Fruit fly (Drosophila melanogaster) whole organism, embryonic: Measurements from ENCODE around the gene regucalcin.

ENCODE experiments used
- BEAF-32 ChIP-seq: fragments of 200-800 bp; sonication (Bioruptor generic); optimal IDR thresholded peaks from 3 replicates; lab custom pipeline; 2017; ENCODE audit warnings: missing biosample characterization, missing genetic modification characterization, mild to moderate bottlenecking, moderate library complexity, missing genetic modification reagents
- Bgb ChIP-seq: fragments of 200-800 bp; sonication (Bioruptor generic); IDR thresholded peaks from 2 replicates; pipeline ENCODE4 v1.3.6; 2022; ENCODE audit warnings: missing biosample characterization, missing genetic modification characterization; ENCODE audit not compliant: partially characterized antibody
- CG10267 ChIP-seq: fragments of 200-800 bp; sonication (Bioruptor generic); optimal IDR thresholded peaks from 2 replicates; lab custom pipeline; 2018; ENCODE audit warnings: missing biosample characterization, mild to moderate bottlenecking, missing genetic modification characterization, moderate library complexity
- CG10274 ChIP-seq: fragments of 200-800 bp; sonication (Bioruptor generic); optimal IDR thresholded peaks from 3 replicates; lab custom pipeline; 2017; ENCODE audit warnings: missing biosample characterization, mild to moderate bottlenecking, missing genetic modification characterization
- CG10321 ChIP-seq: fragments of 200-800 bp; sonication (Bioruptor generic); IDR thresholded peaks from 2 replicates; pipeline ENCODE4 v1.3.6; 2022; ENCODE audit warnings: missing biosample characterization, missing genetic modification characterization
- CG10431 ChIP-seq: fragments of 200-800 bp; sonication (Bioruptor generic); optimal IDR thresholded peaks from 3 replicates; lab custom pipeline; 2018; ENCODE audit warnings: missing biosample characterization, mild to moderate bottlenecking, missing genetic modification characterization
- CG12236 ChIP-seq: fragments of 200-800 bp; sonication (Bioruptor generic); optimal IDR thresholded peaks from 2 replicates; lab custom pipeline; 2016; ENCODE audit warnings: missing biosample characterization, missing genetic modification characterization
- CG14710 ChIP-seq: fragments of 200-800 bp; sonication (Bioruptor generic); optimal IDR thresholded peaks from 3 replicates; lab custom pipeline; 2019; ENCODE audit warnings: missing biosample characterization, mild to moderate bottlenecking, missing genetic modification characterization, moderate library complexity
- CG1602 ChIP-seq: fragments of 200-800 bp; sonication (Bioruptor generic); optimal IDR thresholded peaks from 3 replicates; lab custom pipeline; 2016; ENCODE audit warnings: missing biosample characterization, missing genetic modification characterization
- CG16813 ChIP-seq: fragments of 200-800 bp; sonication (Bioruptor generic); IDR thresholded peaks from 3 replicates; pipeline ENCODE4 v1.3.6; 2022; ENCODE audit warnings: missing biosample characterization, missing genetic modification characterization; ENCODE audit not compliant: partially characterized antibody
- CG17568 ChIP-seq: fragments of 200-800 bp; sonication (Bioruptor generic); optimal IDR thresholded peaks from 2 replicates; lab custom pipeline; 2018; ENCODE audit warnings: missing biosample characterization, mild to moderate bottlenecking, missing genetic modification characterization, moderate library complexity
- CG17612 ChIP-seq: fragments of 200-800 bp; sonication (Bioruptor generic); IDR thresholded peaks from 2 replicates; pipeline ENCODE4 v1.3.6; 2022; ENCODE audit warnings: missing biosample characterization, missing genetic modification characterization
- CG4617 ChIP-seq: fragments of 200-800 bp; sonication (Bioruptor generic); optimal IDR thresholded peaks from 3 replicates; lab custom pipeline; 2016; ENCODE audit warnings: missing biosample characterization, missing genetic modification characterization, borderline replicate concordance
- CG6254 ChIP-seq: fragments of 200-800 bp; sonication (Bioruptor generic); optimal IDR thresholded peaks from 3 replicates; lab custom pipeline; 2017; ENCODE audit warnings: mild to moderate bottlenecking, missing biosample characterization, missing genetic modification reagents, missing genetic modification characterization
- CG6683 ChIP-seq: fragments of 200-800 bp; sonication (Bioruptor generic); optimal IDR thresholded peaks from 2 replicates; lab custom pipeline; 2017; ENCODE audit warnings: missing biosample characterization, mild to moderate bottlenecking, missing genetic modification characterization, missing genetic modification reagents
- CG8478 ChIP-seq: fragments of >200 bp; optimal IDR thresholded peaks from 2 replicates; lab custom pipeline; 2018
- CTCF ChIP-seq: fragments of 200-800 bp; sonication (Bioruptor generic); optimal IDR thresholded peaks from 2 replicates; lab custom pipeline; 2017; ENCODE audit warnings: missing biosample characterization, mild to moderate bottlenecking, missing genetic modification characterization, moderate library complexity
- Elba2 ChIP-seq: fragments of 200-800 bp; sonication (Bioruptor generic); optimal IDR thresholded peaks from 3 replicates; lab custom pipeline; 2016; ENCODE audit warnings: missing biosample characterization, missing genetic modification characterization
- Ets97D ChIP-seq: fragments of 200-800 bp; sonication (Bioruptor generic); optimal IDR thresholded peaks from 3 replicates; lab custom pipeline; 2016; ENCODE audit warnings: missing biosample characterization, missing genetic modification characterization
- Fer3 ChIP-seq: fragments of 200-800 bp; sonication (Bioruptor generic); optimal IDR thresholded peaks from 2 replicates; lab custom pipeline; 2018; ENCODE audit warnings: missing biosample characterization, mild to moderate bottlenecking, missing genetic modification characterization, moderate library complexity
- H2.0 ChIP-seq: fragments of 200-800 bp; sonication (Bioruptor generic); IDR thresholded peaks from 2 replicates; pipeline ENCODE4 v1.3.6; 2022; ENCODE audit warnings: missing biosample characterization, missing genetic modification characterization
- MBD-R2 ChIP-seq: fragments of 200-800 bp; sonication (Bioruptor generic); IDR thresholded peaks from 2 replicates; pipeline ENCODE4 v1.3.6; 2022; ENCODE audit warnings: missing biosample characterization, missing genetic modification characterization
- Med ChIP-seq: fragments of 200-800 bp; sonication (Bioruptor generic); peaks from one replicate; lab custom pipeline; 2016; ENCODE audit warnings: missing biosample characterization, missing genetic modification characterization, mild to moderate bottlenecking, inconsistent platforms, moderate library complexity
- Sry-δ ChIP-seq: fragments of 200-800 bp; sonication (Bioruptor generic); optimal IDR thresholded peaks from 2 replicates; lab custom pipeline; 2016; ENCODE audit warnings: missing biosample characterization, missing genetic modification characterization
- Stat92E ChIP-seq, 3 experiments: fragments of >200 bp in 2 of 3; fragments of 200-800 bp in 1 of 3; sonication (Bioruptor generic) in 1 of 3; optimal IDR thresholded peaks; 2 replicates each; lab custom pipeline; 2017 to 2019; ENCODE audit warnings: missing biosample characterization in 3 of 3, missing genetic modification characterization in 3 of 3, mild to moderate bottlenecking in 1 of 3, moderate library complexity in 1 of 3
- Taf1 ChIP-seq: fragments of 200-800 bp; sonication (Bioruptor generic); IDR thresholded peaks from 2 replicates; pipeline ENCODE4 v1.3.6; 2022; ENCODE audit warnings: missing biosample characterization, missing genetic modification characterization
- amos ChIP-seq: fragments of 200-800 bp; sonication (Bioruptor generic); IDR thresholded peaks from 2 replicates; pipeline ENCODE4 v1.3.6; 2022; ENCODE audit warnings: missing biosample characterization, missing genetic modification characterization; ENCODE audit not compliant: partially characterized antibody
- aop ChIP-seq: fragments of 200-800 bp; sonication (Bioruptor generic); IDR thresholded peaks from 2 replicates; pipeline ENCODE4 v1.3.6; 2022; ENCODE audit warnings: missing biosample characterization, missing genetic modification characterization
- chn ChIP-seq: fragments of 200-800 bp; sonication (Bioruptor generic); optimal IDR thresholded peaks from 2 replicates; lab custom pipeline; 2016; ENCODE audit warnings: missing biosample characterization, missing genetic modification characterization
- crol ChIP-seq: fragments of 200-800 bp; sonication (Bioruptor generic); IDR thresholded peaks from 2 replicates; pipeline ENCODE4 v1.3.6; 2022; ENCODE audit warnings: missing biosample characterization, missing genetic modification characterization
- da ChIP-seq: fragments of 200-800 bp; sonication (Bioruptor generic); optimal IDR thresholded peaks from 2 replicates; lab custom pipeline; 2016; ENCODE audit warnings: missing biosample characterization, missing genetic modification characterization
- dysf ChIP-seq: fragments of 200-800 bp; sonication (Bioruptor generic); IDR thresholded peaks from 3 replicates; pipeline ENCODE4 v1.3.6; 2022; ENCODE audit warnings: missing biosample characterization, missing genetic modification characterization
- gem ChIP-seq: fragments of 200-800 bp; sonication (Bioruptor generic); optimal IDR thresholded peaks from 2 replicates; lab custom pipeline; 2019; ENCODE audit warnings: missing biosample characterization, mild to moderate bottlenecking, missing genetic modification characterization, moderate library complexity
- grn ChIP-seq: fragments of 200-800 bp; sonication (Bioruptor generic); optimal IDR thresholded peaks from 3 replicates; lab custom pipeline; 2017; ENCODE audit warnings: missing biosample characterization, missing genetic modification characterization
- ind ChIP-seq: fragments of 200-800 bp; sonication (Bioruptor generic); optimal IDR thresholded peaks from 3 replicates; lab custom pipeline; 2016; ENCODE audit warnings: missing biosample characterization, missing genetic modification characterization
- kay ChIP-seq: fragments of 200-800 bp; sonication (Bioruptor generic); optimal IDR thresholded peaks from 2 replicates; lab custom pipeline; 2016; ENCODE audit warnings: missing biosample characterization, missing genetic modification characterization
- lola ChIP-seq, 3 experiments: fragments of >200 bp in 2 of 3; fragments of 200-800 bp in 1 of 3; sonication (Bioruptor generic) in 1 of 3; optimal IDR thresholded peaks; 2 replicates each; lab custom pipeline; 2017 to 2019; ENCODE audit warnings: missing biosample characterization in 3 of 3, missing genetic modification characterization in 3 of 3, mild to moderate bottlenecking in 1 of 3, moderate library complexity in 1 of 3
- lov ChIP-seq, 2 experiments: fragments of 200-800 bp in 1 of 2; fragments of >200 bp in 1 of 2; sonication (Bioruptor generic) in 1 of 2; IDR thresholded peaks in 1 of 2; optimal IDR thresholded peaks in 1 of 2; 2 replicates in 1 of 2; 3 replicates in 1 of 2; pipeline versions ENCODE4 v1.3.6 to Lab custom; 2017 to 2022; ENCODE audit warnings: missing biosample characterization in 1 of 2, missing genetic modification characterization in 1 of 2
- pzg ChIP-seq: fragments of 200-800 bp; sonication (Bioruptor generic); optimal IDR thresholded peaks from 3 replicates; lab custom pipeline; 2018; ENCODE audit warnings: missing biosample characterization, mild to moderate bottlenecking, missing genetic modification characterization, moderate library complexity
- ro ChIP-seq: fragments of 200-800 bp; sonication (Bioruptor generic); IDR thresholded peaks from 2 replicates; pipeline ENCODE4 v1.3.6; 2022; ENCODE audit warnings: missing biosample characterization, missing genetic modification characterization
- row ChIP-seq: fragments of 200-800 bp; sonication (Bioruptor generic); IDR thresholded peaks from 3 replicates; pipeline ENCODE4 v1.3.6; 2022; ENCODE audit warnings: missing biosample characterization, missing genetic modification characterization
- scrt ChIP-seq: fragments of 200-800 bp; sonication (Bioruptor generic); optimal IDR thresholded peaks from 2 replicates; lab custom pipeline; 2018; ENCODE audit warnings: missing biosample characterization, mild to moderate bottlenecking, missing genetic modification characterization, moderate library complexity
- stwl ChIP-seq: fragments of 200-800 bp; sonication (Bioruptor generic); optimal IDR thresholded peaks from 3 replicates; lab custom pipeline; 2018; ENCODE audit warnings: missing biosample characterization, mild to moderate bottlenecking, missing genetic modification characterization, moderate library complexity
- tna ChIP-seq: fragments of 200-800 bp; sonication (Bioruptor generic); IDR thresholded peaks from 2 replicates; pipeline ENCODE4 v1.3.6; 2022; ENCODE audit warnings: missing biosample characterization, missing genetic modification characterization; ENCODE audit not compliant: partially characterized antibody
- unc-4 ChIP-seq: fragments of 200-800 bp; sonication (Bioruptor generic); IDR thresholded peaks from 2 replicates; pipeline ENCODE4 v1.3.6; 2022; ENCODE audit warnings: missing biosample characterization, missing genetic modification characterization; ENCODE audit not compliant: partially characterized antibody
- vnd ChIP-seq: fragments of 200-800 bp; sonication (Bioruptor generic); IDR thresholded peaks from 3 replicates; pipeline ENCODE4 v1.3.6; 2022; ENCODE audit warnings: missing biosample characterization, missing genetic modification characterization; ENCODE audit not compliant: partially characterized antibody

regucalcin gene

dm6 chrX:12017815-12018439, 5.8 kb downstream of the regucalcin start, which contains the start of gene Chrac-16 (continued):
- TF ChIP-seq BEAF-32 (GFP tag; lab: Kevin White, UChicago) (peak; percentile 74), Taf1 (GFP tag; lab: Robert Waterston, UW) (no peak), crol (GFP tag; lab: Robert Waterston, UW) (no peak), CG4617 (GFP tag; lab: Kevin White, UChicago) (no peak), CG16813 (peak; percentile 83), CG6254 (GFP tag; lab: Kevin White, UChicago) (no peak), CG17612 (GFP tag; lab: Robert Waterston, UW) (no peak), Med (GFP tag; lab: Kevin White, UChicago) (peak; percentile 62)
- TF ChIP-seq, all 482 proteins: peak for 46

dm6 chrX:12018440-12019101, 6.4 kb downstream of the regucalcin start, which contains the start of gene Lsm12a:
Gene Lsm12a, plus strand, starts transcription at chrX:12018640.
- peak in 1 of 3 experiments; percentile 79 for TF ChIP-seq Stat92E (GFP tag; optimal IDR thresholded peaks at IDR 0.05; lab: Kevin White, UChicago)
- no peak for TF ChIP-seq ro (GFP tag; lab: Robert Waterston, UW)
- peak; percentile 18 for TF ChIP-seq Ets97D (GFP tag; lab: Kevin White, UChicago)
- TF ChIP-seq pzg (GFP tag; lab: Kevin White, UChicago) = peak; percentile 53
- peak; percentile 64 for TF ChIP-seq stwl (tag; lab: Kevin White, UChicago)
- TF ChIP-seq CG17568 (GFP tag; lab: Kevin White, UChicago) = no peak
- peak; percentile 6 for TF ChIP-seq CG14710 (tag; lab: Kevin White, UChicago)
- TF ChIP-seq amos = peak; percentile 81
- TF ChIP-seq unc-4 = peak; percentile 16; the same call in 1 of the 2 replicates
- no peak for TF ChIP-seq Sry-δ (GFP tag; lab: Kevin White, UChicago)
- peak; percentile 52 for TF ChIP-seq CG8478 (lab: Kevin White, UChicago)
- TF ChIP-seq CG1602 (GFP tag; lab: Kevin White, UChicago) = no peak
- TF ChIP-seq row = peak; percentile 24; the same call in 1 of the 3 replicates
- TF ChIP-seq grn = no peak
- TF ChIP-seq dysf (GFP tag; lab: Robert Waterston, UW) = no peak
- peak; percentile 37 for TF ChIP-seq CG10267
- 0 out of 2 replicates have a peak, but pooled peaks have one; percentile 42 for TF ChIP-seq CG10321 (GFP tag; lab: Robert Waterston, UW)
- no peak for TF ChIP-seq gem
- TF ChIP-seq chn (GFP tag; lab: Kevin White, UChicago) = no peak
- no peak for TF ChIP-seq scrt (GFP tag; lab: Kevin White, UChicago)
- no peak for TF ChIP-seq CG6683
- TF ChIP-seq kay (GFP tag; lab: Kevin White, UChicago) = no peak
- TF ChIP-seq lola (GFP tag; optimal IDR thresholded peaks at IDR 0.05; lab: Kevin White, UChicago) = no peak
- TF ChIP-seq MBD-R2 (GFP tag; lab: Robert Waterston, UW) = peak; percentile 41
- no peak for TF ChIP-seq aop (GFP tag; lab: Robert Waterston, UW)
- peak; percentile 42; the same call in 2 of the 3 replicates for TF ChIP-seq vnd (GFP tag; lab: Robert Waterston, UW)
- TF ChIP-seq da (GFP tag; lab: Kevin White, UChicago) = no peak
- TF ChIP-seq lov (optimal IDR thresholded peaks at IDR 0.05; lab: Kevin White, UChicago) = no peak
- no peak for TF ChIP-seq lov (GFP tag; IDR thresholded peaks at IDR 0.05; lab: Robert Waterston, UW)
- TF ChIP-seq CG10274 = no peak
- TF ChIP-seq H2.0 (GFP tag; lab: Robert Waterston, UW) = no peak
- peak; percentile 38; the same call in 1 of the 2 replicates for TF ChIP-seq tna (GFP tag; lab: Robert Waterston, UW)
- no peak for TF ChIP-seq Fer3 (tag; lab: Kevin White, UChicago)
- no peak for TF ChIP-seq ind (GFP tag; lab: Kevin White, UChicago)
- no peak for TF ChIP-seq Elba2 (GFP tag; lab: Kevin White, UChicago)
- peak; percentile 66 for TF ChIP-seq Bgb (GFP tag; lab: Robert Waterston, UW)
- TF ChIP-seq CG10431 = no peak
- TF ChIP-seq CG12236 = no peak
- TF ChIP-seq CTCF = no peak
